Worm (Caenorhabditis elegans) whole organism, L4 larva: Measurements from ENCODE around the gene Y17G9B.4.
"Not testable (repeated sequence)": the region's sequence is repeated elsewhere in the genome, so short reads cannot be mapped to it uniquely, and the experiment has no call there.

Experiments used
- D1046.2 ChIP-seq: fragments of 200-800 bp; sonication (Bioruptor generic); IDR thresholded peaks from 2 replicates; pipeline ENCODE4 v1.3.6; 2022; ENCODE audit warnings: missing genetic modification characterization, missing compliant biosample characterization
- T20F7.1 ChIP-seq: fragments of 200-800 bp; sonication (Bioruptor generic); optimal IDR thresholded peaks from 2 replicates; lab custom pipeline; 2018; ENCODE audit warnings: mild to moderate bottlenecking, missing genetic modification characterization, missing compliant biosample characterization
- T26A8.4 ChIP-seq: fragments of 200-800 bp; sonication (Bioruptor generic); IDR thresholded peaks from 2 replicates; pipeline ENCODE4 v1.3.6; 2022; ENCODE audit warnings: missing genetic modification characterization, missing compliant biosample characterization
- Y105C5A.15 ChIP-seq: fragments of 200-800 bp; sonication (Bioruptor generic); IDR thresholded peaks from 2 replicates; pipeline ENCODE4 v1.3.6; 2022; ENCODE audit warnings: missing genetic modification characterization, missing compliant biosample characterization
- Y48G9A.11 ChIP-seq: fragments of 200-800 bp; sonication (Bioruptor generic); IDR thresholded peaks from 2 replicates; pipeline ENCODE4 v1.3.6; 2022; ENCODE audit warnings: missing genetic modification reagents, missing genetic modification characterization, missing compliant biosample characterization
- Y5F2A.4 ChIP-seq: fragments of 200-800 bp; sonication (Bioruptor generic); optimal IDR thresholded peaks from 2 replicates; lab custom pipeline; 2018; ENCODE audit warnings: mild to moderate bottlenecking, missing genetic modification characterization, missing compliant biosample characterization
- Y75B8A.6 ChIP-seq: fragments of 200-800 bp; sonication (Bioruptor generic); IDR thresholded peaks from 2 replicates; pipeline ENCODE4 v1.3.6; 2022; ENCODE audit warnings: missing genetic modification reagents, missing genetic modification characterization, missing compliant biosample characterization
- ZK337.2 ChIP-seq: fragments of 200-800 bp; sonication (Bioruptor generic); IDR thresholded peaks from 2 replicates; pipeline ENCODE4 v1.3.6; 2022; ENCODE audit warnings: missing genetic modification reagents, missing genetic modification characterization, missing compliant biosample characterization
- ZK546.5 ChIP-seq, 2 experiments: sonication (generic microtip); optimal IDR thresholded peaks; 2 replicates each; lab custom pipeline; 2017; ENCODE audit warnings: missing biosample characterization in 2 of 2, missing genetic modification characterization in 2 of 2
- arid-1 ChIP-seq: fragments of 200-800 bp; sonication (Bioruptor generic); conservative IDR thresholded peaks from 2 replicates; pipeline ENCODE4 v1.3.6; 2022; ENCODE audit warnings: missing genetic modification reagents, missing genetic modification characterization, missing compliant biosample characterization
- ceh-32 ChIP-seq: sonication (generic microtip); optimal IDR thresholded peaks from 2 replicates; lab custom pipeline; 2016; ENCODE audit warnings: mild to moderate bottlenecking, missing genetic modification characterization, missing compliant biosample characterization; ENCODE audit not compliant: poor library complexity
- ceh-44 ChIP-seq: fragments of 200-800 bp; sonication (Bioruptor generic); IDR thresholded peaks from 2 replicates; pipeline ENCODE4 v1.3.6; 2022; ENCODE audit warnings: missing genetic modification reagents, missing genetic modification characterization, missing compliant biosample characterization
- daf-19 ChIP-seq: fragments of 200-800 bp; sonication (Bioruptor generic); conservative IDR thresholded peaks from 2 replicates; pipeline ENCODE4 v1.3.6; 2022; ENCODE audit warnings: missing genetic modification characterization, missing compliant biosample characterization
- daf-8 ChIP-seq: fragments of 200-800 bp; sonication (Bioruptor generic); IDR thresholded peaks from 2 replicates; pipeline ENCODE4 v1.3.6; 2022; ENCODE audit warnings: missing genetic modification characterization, missing compliant biosample characterization
- dmd-6 ChIP-seq: fragments of 200-800 bp; sonication (Bioruptor generic); IDR thresholded peaks from 2 replicates; pipeline ENCODE4 v1.3.6; 2022; ENCODE audit warnings: missing genetic modification reagents, missing genetic modification characterization, missing compliant biosample characterization
- dmd-8 ChIP-seq: fragments of 200-800 bp; sonication (Bioruptor generic); IDR thresholded peaks from 2 replicates; pipeline ENCODE4 v1.3.6; 2022; ENCODE audit warnings: missing genetic modification characterization, missing compliant biosample characterization
- dpl-1 ChIP-seq: fragments of 150-350 bp; optimal IDR thresholded peaks from 2 replicates; lab custom pipeline; 2014; ENCODE audit warnings: missing biosample characterization, missing genetic modification reagents, missing genetic modification characterization
- duxl-1 ChIP-seq: sonication (generic microtip); optimal IDR thresholded peaks from 2 replicates; lab custom pipeline; 2016; ENCODE audit warnings: mild to moderate bottlenecking, missing genetic modification characterization, moderate library complexity, missing compliant biosample characterization; ENCODE audit not compliant: poor library complexity
- egl-43 ChIP-seq: fragments of 200-800 bp; sonication (Bioruptor generic); IDR thresholded peaks from 2 replicates; pipeline ENCODE4 v1.3.6; 2022; ENCODE audit warnings: missing genetic modification reagents, missing genetic modification characterization, missing compliant biosample characterization
- lin-1 ChIP-seq: fragments of 200-800 bp; sonication (Bioruptor generic); IDR thresholded peaks from 2 replicates; pipeline ENCODE4 v1.3.6; 2022; ENCODE audit warnings: missing genetic modification reagents, missing genetic modification characterization, missing compliant biosample characterization
- lin-15B ChIP-seq: fragments of 150-350 bp; sonication (generic microtip); optimal IDR thresholded peaks from 3 replicates; lab custom pipeline; 2014; ENCODE audit warnings: missing biosample characterization, missing genetic modification characterization
- lin-38 ChIP-seq: fragments of 200-800 bp; sonication (Bioruptor generic); IDR thresholded peaks from 2 replicates; pipeline ENCODE4 v1.3.6; 2022; ENCODE audit warnings: missing genetic modification reagents, missing genetic modification characterization, missing compliant biosample characterization
- lir-3 ChIP-seq: sonication (generic microtip); optimal IDR thresholded peaks from 2 replicates; lab custom pipeline; 2016; ENCODE audit warnings: mild to moderate bottlenecking, missing genetic modification characterization, missing compliant biosample characterization
- lsy-2 ChIP-seq, 2 experiments: fragments of 150-350 bp in 1 of 2; sonication (generic microtip) in 1 of 2; optimal IDR thresholded peaks; 2 replicates each; lab custom pipeline; 2014 to 2017; ENCODE audit warnings: missing biosample characterization in 2 of 2, missing genetic modification characterization in 2 of 2
- madf-9 ChIP-seq: fragments of 200-800 bp; sonication (Bioruptor generic); conservative IDR thresholded peaks from 2 replicates; pipeline ENCODE4 v1.3.6; 2022; ENCODE audit warnings: missing genetic modification reagents, missing genetic modification characterization, missing compliant biosample characterization
- mdt-29 ChIP-seq: fragments of 200-800 bp; sonication (Bioruptor generic); IDR thresholded peaks from 2 replicates; pipeline ENCODE4 v1.3.6; 2022; ENCODE audit warnings: missing genetic modification reagents, missing genetic modification characterization, missing compliant biosample characterization
- mxl-3 ChIP-seq: fragments of 200-800 bp; sonication (Bioruptor generic); optimal IDR thresholded peaks from 2 replicates; lab custom pipeline; 2018; ENCODE audit warnings: mild to moderate bottlenecking, missing genetic modification characterization, missing compliant biosample characterization
- nhr-102 ChIP-seq: sonication (generic microtip); optimal IDR thresholded peaks from 2 replicates; lab custom pipeline; 2016; ENCODE audit warnings: mild to moderate bottlenecking, missing genetic modification characterization, moderate library complexity, missing compliant biosample characterization
- nhr-11 ChIP-seq: fragments of 150-350 bp; optimal IDR thresholded peaks from 2 replicates; lab custom pipeline; 2014; ENCODE audit warnings: missing biosample characterization, missing genetic modification characterization
- nhr-237 ChIP-seq: sonication (generic microtip); optimal IDR thresholded peaks from 2 replicates; lab custom pipeline; 2017; ENCODE audit warnings: missing biosample characterization, missing genetic modification characterization
- nhr-28 ChIP-seq: fragments of 150-350 bp; optimal IDR thresholded peaks from 2 replicates; lab custom pipeline; 2014; ENCODE audit warnings: missing biosample characterization, missing genetic modification characterization
- nhr-41 ChIP-seq: fragments of 200-800 bp; sonication (Bioruptor generic); IDR thresholded peaks from 2 replicates; pipeline ENCODE4 v1.3.6; 2022; ENCODE audit warnings: missing genetic modification reagents, missing genetic modification characterization, missing compliant biosample characterization
- nhr-42 ChIP-seq: fragments of 200-800 bp; sonication (Bioruptor generic); IDR thresholded peaks from 2 replicates; pipeline ENCODE4 v1.3.6; 2022; ENCODE audit warnings: missing genetic modification characterization, missing compliant biosample characterization
- nhr-77 ChIP-seq: fragments of 150-350 bp; optimal IDR thresholded peaks from 2 replicates; lab custom pipeline; 2014; ENCODE audit warnings: missing biosample characterization, missing genetic modification characterization
- php-3 ChIP-seq: fragments of 200-800 bp; sonication (Bioruptor generic); IDR thresholded peaks from 2 replicates; pipeline ENCODE4 v1.3.6; 2022; ENCODE audit warnings: missing genetic modification reagents, missing genetic modification characterization, missing compliant biosample characterization
- sdz-12 ChIP-seq: fragments of 200-800 bp; sonication (Bioruptor generic); optimal IDR thresholded peaks from 2 replicates; lab custom pipeline; 2018; ENCODE audit warnings: mild to moderate bottlenecking, missing genetic modification characterization, missing compliant biosample characterization
- spr-3 ChIP-seq: fragments of 200-800 bp; sonication (Bioruptor generic); optimal IDR thresholded peaks from 2 replicates; lab custom pipeline; 2018; ENCODE audit warnings: mild to moderate bottlenecking, missing genetic modification characterization, missing compliant biosample characterization
- tag-97 ChIP-seq: fragments of 200-800 bp; sonication (Bioruptor generic); IDR thresholded peaks from 2 replicates; pipeline ENCODE4 v1.3.6; 2022; ENCODE audit warnings: missing genetic modification characterization, missing compliant biosample characterization
- tra-1 ChIP-seq: fragments of 200-800 bp; sonication (Bioruptor generic); IDR thresholded peaks from 2 replicates; pipeline ENCODE4 v1.3.6; 2022; ENCODE audit warnings: missing genetic modification reagents, missing genetic modification characterization, missing compliant biosample characterization
- unc-62 ChIP-seq, 3 experiments: fragments of 150-350 bp in 1 of 3; sonication (generic microtip); optimal IDR thresholded peaks in 2 of 3; peaks in 1 of 3; 1 replicate in 1 of 3; 2 replicates in 2 of 3; lab custom pipeline; 2014 to 2017; ENCODE audit warnings: missing biosample characterization in 3 of 3, missing genetic modification characterization in 3 of 3, missing genetic modification reagents in 3 of 3, missing genotype in 1 of 3
- vab-7 ChIP-seq: fragments of 200-800 bp; sonication (Bioruptor generic); IDR thresholded peaks from 2 replicates; pipeline ENCODE4 v1.3.6; 2022; ENCODE audit warnings: missing genetic modification reagents, missing genetic modification characterization, missing compliant biosample characterization
- zfp-3 ChIP-seq: fragments of 200-800 bp; sonication (Bioruptor generic); conservative IDR thresholded peaks from 2 replicates; pipeline ENCODE4 v1.3.6; 2022; ENCODE audit warnings: missing genetic modification reagents, missing genetic modification characterization, missing compliant biosample characterization
- zip-11 ChIP-seq: fragments of 200-800 bp; sonication (Bioruptor generic); IDR thresholded peaks from 2 replicates; pipeline ENCODE4 v1.3.6; 2022; ENCODE audit warnings: missing genetic modification characterization, missing compliant biosample characterization
- zip-2 ChIP-seq: fragments of 150-350 bp; optimal IDR thresholded peaks from 2 replicates; lab custom pipeline; 2014; ENCODE audit warnings: missing biosample characterization, missing genetic modification characterization

The Y17G9B.4 gene

DNA sequence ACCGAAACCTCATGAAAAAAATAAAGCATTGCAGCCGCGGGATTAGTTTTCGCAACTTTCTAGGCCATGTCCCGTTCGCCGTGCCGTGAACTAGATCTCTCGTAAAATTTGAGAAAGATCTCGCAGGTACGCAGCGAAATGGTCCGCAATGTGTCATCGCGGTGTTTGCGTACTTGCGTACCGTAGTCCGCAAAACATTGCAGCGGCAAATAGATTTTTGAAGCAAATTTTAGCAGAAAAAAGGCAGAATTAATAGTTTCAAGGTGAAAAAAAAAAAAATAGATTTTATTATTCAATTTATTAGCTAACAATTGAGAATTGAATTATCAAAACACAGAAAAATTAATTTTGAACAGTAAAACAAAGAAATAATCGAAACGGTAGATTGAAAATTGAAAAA, 24.0 kb upstream of the Y17G9B.4 start (continued):
- peak; percentile 82; the same call in 1 of the 2 replicates for TF ChIP-seq dmd-8 (GFP tag; lab: Robert Waterston, UW)
- peak; percentile 100 for TF ChIP-seq zfp-3 (GFP tag; lab: Robert Waterston, UW)
- TF ChIP-seq nhr-77 (tag; lab: Kevin White, UChicago) = peak; percentile 71
- TF ChIP-seq Y105C5A.15 (GFP tag; lab: Robert Waterston, UW) = peak; percentile 70; the same call in 1 of the 2 replicates
- peak; percentile 72; the same call in 1 of the 2 replicates for TF ChIP-seq zip-11 (GFP tag; lab: Robert Waterston, UW)
- TF ChIP-seq sdz-12 (GFP tag; lab: Kevin White, UChicago) = peak; percentile 1
- TF ChIP-seq daf-8 (GFP tag; lab: Robert Waterston, UW) = peak; percentile 99
- peak; percentile 62 for TF ChIP-seq lin-15B
- TF ChIP-seq madf-9 (GFP tag; lab: Robert Waterston, UW) = peak; percentile 100
- peak; percentile 99 for TF ChIP-seq egl-43 (GFP tag; lab: Robert Waterston, UW)
- peak; percentile 100 for TF ChIP-seq daf-19 (GFP tag; lab: Robert Waterston, UW)
- TF ChIP-seq mdt-29 (GFP tag; lab: Robert Waterston, UW) = peak; percentile 98
- TF ChIP-seq ceh-32 (tag; lab: Kevin White, UChicago) = peak; percentile 34
- TF ChIP-seq unc-62 (GFP tag; optimal IDR thresholded peaks at IDR 0.05 in 1 of 2; lab: Kevin White, UChicago) = peak in 1 of 2 experiments; percentile 84
- TF ChIP-seq unc-62 (tag; optimal IDR thresholded peaks at IDR 0.05; lab: Kevin White, UChicago) = not testable (repeated sequence)
- peak; percentile 29 for TF ChIP-seq zip-2 (tag; lab: Kevin White, UChicago)
- TF ChIP-seq nhr-237 (tag; lab: Kevin White, UChicago) = peak; percentile 55
- peak; percentile 100 for TF ChIP-seq tra-1 (GFP tag; lab: Robert Waterston, UW)
- peak; percentile 100 for TF ChIP-seq ZK337.2
- peak; percentile 99 for TF ChIP-seq ceh-44 (GFP tag; lab: Robert Waterston, UW)
- TF ChIP-seq vab-7 (GFP tag; lab: Robert Waterston, UW) = peak; percentile 100
- peak; percentile 41 for TF ChIP-seq nhr-28
- TF ChIP-seq lin-1 (GFP tag; lab: Robert Waterston, UW) = peak; percentile 98
- peak; percentile 99 for TF ChIP-seq Y75B8A.6 (GFP tag; lab: Robert Waterston, UW)
- peak; percentile 97 to 98 for TF ChIP-seq lsy-2 (tag; optimal IDR thresholded peaks at IDR 0.05; lab: Kevin White, UChicago)
- TF ChIP-seq nhr-102 (tag; lab: Kevin White, UChicago) = peak; percentile 96
- TF ChIP-seq Y48G9A.11 = peak; percentile 96
- peak; percentile 100 for TF ChIP-seq dmd-6 (GFP tag; lab: Robert Waterston, UW)
- TF ChIP-seq duxl-1 (tag; lab: Kevin White, UChicago) = peak; percentile 70
- peak; percentile 68 for TF ChIP-seq dpl-1 (GFP tag; lab: Kevin White, UChicago)
- TF ChIP-seq lin-38 (GFP tag; lab: Robert Waterston, UW) = peak; percentile 100
- TF ChIP-seq php-3 (GFP tag; lab: Robert Waterston, UW) = peak; percentile 100
- TF ChIP-seq arid-1 (GFP tag; lab: Robert Waterston, UW) = peak; percentile 96
- TF ChIP-seq nhr-11 (tag; lab: Kevin White, UChicago) = peak; percentile 72
- TF ChIP-seq tag-97 (GFP tag; lab: Robert Waterston, UW) = peak; percentile 98
- TF ChIP-seq nhr-41 = peak; percentile 95
- TF ChIP-seq lir-3 (tag; lab: Kevin White, UChicago) = peak; percentile 60
- TF ChIP-seq T26A8.4 (GFP tag; lab: Robert Waterston, UW) = peak; percentile 99
- peak; percentile 99 for TF ChIP-seq D1046.2 (GFP tag; lab: Robert Waterston, UW)
- TF ChIP-seq mxl-3 (GFP tag; lab: Kevin White, UChicago) = peak; percentile 75
- TF ChIP-seq nhr-42 (GFP tag; lab: Robert Waterston, UW) = peak; percentile 100
- peak in 1 of 2 experiments; percentile 71 for TF ChIP-seq ZK546.5 (tag; optimal IDR thresholded peaks at IDR 0.05; lab: Kevin White, UChicago)
- TF ChIP-seq spr-3 (GFP tag; lab: Kevin White, UChicago) = peak; percentile 70
- TF ChIP-seq T20F7.1 (GFP tag; lab: Kevin White, UChicago) = peak; percentile 94
- peak; percentile 31 for TF ChIP-seq Y5F2A.4 (GFP tag; lab: Kevin White, UChicago)
